Fruit fly (Drosophila melanogaster) whole organism, embryonic: Measurements from ENCODE around the gene term.

ENCODE experiments used
- Ada2b ChIP-seq: fragments of 200-800 bp; sonication (Bioruptor generic); IDR thresholded peaks from 2 replicates; pipeline ENCODE4 v1.3.6; 2022; ENCODE audit warnings: missing biosample characterization, missing genetic modification characterization
- Bgb ChIP-seq: fragments of 200-800 bp; sonication (Bioruptor generic); IDR thresholded peaks from 2 replicates; pipeline ENCODE4 v1.3.6; 2022; ENCODE audit warnings: missing biosample characterization, missing genetic modification characterization; ENCODE audit not compliant: partially characterized antibody
- CG10431 ChIP-seq: fragments of 200-800 bp; sonication (Bioruptor generic); optimal IDR thresholded peaks from 3 replicates; lab custom pipeline; 2018; ENCODE audit warnings: missing biosample characterization, mild to moderate bottlenecking, missing genetic modification characterization
- CG11093 ChIP-seq: fragments of 200-800 bp; sonication (Bioruptor generic); IDR thresholded peaks from 3 replicates; pipeline ENCODE4 v1.3.6; 2022; ENCODE audit warnings: missing biosample characterization, missing genetic modification characterization
- CG11456 ChIP-seq: fragments of 200-800 bp; sonication (Bioruptor generic); IDR thresholded peaks from 3 replicates; pipeline ENCODE4 v1.3.6; 2022; ENCODE audit warnings: missing biosample characterization, missing genetic modification characterization
- CG14860 ChIP-seq: fragments of 200-800 bp; sonication (Bioruptor generic); IDR thresholded peaks from 3 replicates; pipeline ENCODE4 v1.3.6; 2022; ENCODE audit warnings: missing biosample characterization, missing genetic modification characterization; ENCODE audit not compliant: partially characterized antibody
- CG1647 ChIP-seq: fragments of 200-800 bp; sonication (Bioruptor generic); optimal IDR thresholded peaks from 3 replicates; lab custom pipeline; 2016; ENCODE audit warnings: missing biosample characterization, missing genetic modification characterization
- CG18262 ChIP-seq: fragments of 200-800 bp; optimal IDR thresholded peaks from 3 replicates; lab custom pipeline; 2019; ENCODE audit warnings: missing biosample characterization, mild to moderate bottlenecking, missing genetic modification characterization, moderate library complexity
- CG2678 ChIP-seq: fragments of 200-800 bp; sonication (Bioruptor generic); optimal IDR thresholded peaks from 3 replicates; lab custom pipeline; 2019; ENCODE audit warnings: missing biosample characterization, mild to moderate bottlenecking, missing genetic modification characterization, moderate library complexity
- CG31441 ChIP-seq: fragments of 200-800 bp; sonication (Bioruptor generic); IDR thresholded peaks from 2 replicates; pipeline ENCODE4 v1.3.6; 2022; ENCODE audit warnings: missing biosample characterization, missing genetic modification characterization
- CG32532 ChIP-seq: fragments of 200-800 bp; sonication (Bioruptor generic); IDR thresholded peaks from 2 replicates; pipeline ENCODE4 v1.3.6; 2022; ENCODE audit warnings: missing biosample characterization, missing genetic modification characterization
- CG32772 ChIP-seq: fragments of 200-800 bp; sonication (Bioruptor generic); IDR thresholded peaks from 2 replicates; pipeline ENCODE4 v1.3.6; 2022; ENCODE audit warnings: missing biosample characterization, missing genetic modification characterization
- CG3847 ChIP-seq: fragments of 200-800 bp; sonication (Bioruptor generic); IDR thresholded peaks from 2 replicates; pipeline ENCODE4 v1.3.6; 2022; ENCODE audit warnings: missing biosample characterization, missing genetic modification characterization
- CG4328 ChIP-seq: fragments of 200-800 bp; sonication (Bioruptor generic); optimal IDR thresholded peaks from 3 replicates; lab custom pipeline; 2017; ENCODE audit warnings: missing biosample characterization, missing genetic modification reagents, missing genetic modification characterization
- CG4820 ChIP-seq: fragments of 200-800 bp; sonication (Bioruptor generic); optimal IDR thresholded peaks from 3 replicates; lab custom pipeline; 2016; ENCODE audit warnings: missing biosample characterization, missing genetic modification characterization
- CG4854 ChIP-seq: fragments of 200-800 bp; sonication (Bioruptor generic); optimal IDR thresholded peaks from 2 replicates; lab custom pipeline; 2016; ENCODE audit warnings: missing biosample characterization, missing genetic modification characterization, inconsistent platforms
- CG8290 ChIP-seq, 3 experiments: fragments of 200-800 bp; sonication (Bioruptor generic); optimal IDR thresholded peaks; 2 replicates each; lab custom pipeline; 2016 to 2019; ENCODE audit warnings: missing biosample characterization in 3 of 3, missing genetic modification characterization in 3 of 3, mild to moderate bottlenecking in 2 of 3, moderate library complexity in 1 of 3
- CG9797 ChIP-seq: fragments of 200-800 bp; sonication (Bioruptor generic); optimal IDR thresholded peaks from 3 replicates; lab custom pipeline; 2018; ENCODE audit warnings: missing biosample characterization, mild to moderate bottlenecking, missing genetic modification characterization
- D19A ChIP-seq: fragments of 200-800 bp; optimal IDR thresholded peaks from 3 replicates; lab custom pipeline; 2019; ENCODE audit warnings: missing biosample characterization, mild to moderate bottlenecking, missing genetic modification characterization, moderate library complexity
- Dad ChIP-seq: fragments of 200-800 bp; sonication (Bioruptor generic); optimal IDR thresholded peaks from 3 replicates; lab custom pipeline; 2016; ENCODE audit warnings: missing biosample characterization, missing genetic modification characterization
- Doc3 ChIP-seq: fragments of 200-800 bp; sonication (Bioruptor generic); IDR thresholded peaks from 3 replicates; pipeline ENCODE4 v1.3.6; 2022; ENCODE audit warnings: missing biosample characterization, missing genetic modification characterization; ENCODE audit not compliant: partially characterized antibody
- Eip74EF ChIP-seq, 2 experiments: fragments of 200-800 bp in 1 of 2; fragments of >200 bp in 1 of 2; sonication (Bioruptor generic) in 1 of 2; optimal IDR thresholded peaks; 2 replicates each; lab custom pipeline; 2017 to 2019; ENCODE audit warnings: missing biosample characterization in 2 of 2, missing genetic modification characterization in 2 of 2, mild to moderate bottlenecking in 1 of 2, moderate library complexity in 1 of 2
- Gsc ChIP-seq: fragments of 200-800 bp; sonication (Bioruptor generic); IDR thresholded peaks from 2 replicates; pipeline ENCODE4 v1.3.6; 2022; ENCODE audit warnings: missing biosample characterization, missing genetic modification characterization
- H15 ChIP-seq: fragments of 200-800 bp; sonication (Bioruptor generic); IDR thresholded peaks from 3 replicates; pipeline ENCODE4 v1.3.6; 2022; ENCODE audit warnings: missing biosample characterization, missing genetic modification characterization
- HLH4C ChIP-seq: fragments of 200-800 bp; sonication (Bioruptor generic); IDR thresholded peaks from 3 replicates; pipeline ENCODE4 v1.3.6; 2022; ENCODE audit warnings: missing biosample characterization, missing genetic modification characterization; ENCODE audit not compliant: partially characterized antibody
- Lhr ChIP-seq: fragments of 200-800 bp; sonication (Bioruptor generic); optimal IDR thresholded peaks from 3 replicates; lab custom pipeline; 2017; ENCODE audit warnings: mild to moderate bottlenecking, missing biosample characterization, missing genetic modification reagents, missing genetic modification characterization
- Rx ChIP-seq: fragments of 200-800 bp; sonication (Bioruptor generic); IDR thresholded peaks from 2 replicates; pipeline ENCODE4 v1.3.6; 2022; ENCODE audit warnings: missing biosample characterization, missing genetic modification characterization
- Sry-β ChIP-seq: fragments of 200-800 bp; sonication (Bioruptor generic); optimal IDR thresholded peaks from 2 replicates; lab custom pipeline; 2018; ENCODE audit warnings: missing biosample characterization, mild to moderate bottlenecking, missing genetic modification characterization, moderate library complexity
- Sry-δ ChIP-seq: fragments of 200-800 bp; sonication (Bioruptor generic); optimal IDR thresholded peaks from 2 replicates; lab custom pipeline; 2016; ENCODE audit warnings: missing biosample characterization, missing genetic modification characterization
- Trl ChIP-seq, 3 experiments: fragments of >200 bp in 2 of 3; fragments of 200-800 bp in 1 of 3; sonication (Bioruptor generic) in 1 of 3; optimal IDR thresholded peaks; 2 replicates in 1 of 3; 3 replicates in 2 of 3; lab custom pipeline; 2016 to 2017; ENCODE audit warnings: missing biosample characterization in 1 of 3, missing genetic modification characterization in 1 of 3
- YL-1 ChIP-seq: fragments of 200-800 bp; sonication (Bioruptor generic); optimal IDR thresholded peaks from 3 replicates; lab custom pipeline; 2017; ENCODE audit warnings: missing biosample characterization, mild to moderate bottlenecking, missing genetic modification characterization
- ab ChIP-seq: fragments of 200-800 bp; sonication (Bioruptor generic); optimal IDR thresholded peaks from 2 replicates; lab custom pipeline; 2016; ENCODE audit warnings: missing biosample characterization, missing genetic modification characterization
- al ChIP-seq: fragments of 200-800 bp; sonication (Bioruptor generic); IDR thresholded peaks from 2 replicates; pipeline ENCODE4 v1.3.6; 2022; ENCODE audit warnings: missing biosample characterization, missing genetic modification characterization
- bcd ChIP-seq: fragments of 200-800 bp; sonication (Bioruptor generic); optimal IDR thresholded peaks from 2 replicates; lab custom pipeline; 2017; ENCODE audit warnings: missing biosample characterization, mild to moderate bottlenecking, missing genetic modification characterization
- cas ChIP-seq: fragments of 200-800 bp; sonication (Bioruptor generic); IDR thresholded peaks from 2 replicates; pipeline ENCODE4 v1.3.6; 2022; ENCODE audit warnings: missing biosample characterization, missing genetic modification characterization
- corto ChIP-seq: fragments of 200-800 bp; sonication (Bioruptor generic); optimal IDR thresholded peaks from 2 replicates; lab custom pipeline; 2016; ENCODE audit warnings: missing biosample characterization, mild to moderate bottlenecking, missing genetic modification characterization, moderate library complexity
- crc ChIP-seq: fragments of 200-800 bp; sonication (Bioruptor generic); optimal IDR thresholded peaks from 2 replicates; lab custom pipeline; 2016; ENCODE audit warnings: missing biosample characterization, missing genetic modification characterization
- dysf ChIP-seq: fragments of 200-800 bp; sonication (Bioruptor generic); IDR thresholded peaks from 3 replicates; pipeline ENCODE4 v1.3.6; 2022; ENCODE audit warnings: missing biosample characterization, missing genetic modification characterization
- ewg ChIP-seq: fragments of 200-800 bp; sonication (Bioruptor generic); optimal IDR thresholded peaks from 3 replicates; lab custom pipeline; 2017; ENCODE audit warnings: mild to moderate bottlenecking, missing biosample characterization, missing genetic modification reagents, missing genetic modification characterization
- knrl ChIP-seq: fragments of 200-800 bp; sonication (Bioruptor generic); IDR thresholded peaks from 3 replicates; pipeline ENCODE4 v1.3.6; 2022; ENCODE audit warnings: missing biosample characterization, missing genetic modification characterization; ENCODE audit not compliant: partially characterized antibody
- mam ChIP-seq: fragments of 200-800 bp; sonication (Bioruptor generic); optimal IDR thresholded peaks from 3 replicates; lab custom pipeline; 2016; ENCODE audit warnings: missing biosample characterization, missing genetic modification characterization
- pfk ChIP-seq: fragments of 200-800 bp; sonication (Bioruptor generic); optimal IDR thresholded peaks from 2 replicates; lab custom pipeline; 2018; ENCODE audit warnings: missing biosample characterization, mild to moderate bottlenecking, missing genetic modification characterization, moderate library complexity
- phol ChIP-seq: fragments of 200-800 bp; sonication (Bioruptor generic); optimal IDR thresholded peaks from 3 replicates; lab custom pipeline; 2018; ENCODE audit warnings: missing biosample characterization, mild to moderate bottlenecking, missing genetic modification characterization, moderate library complexity
- psq ChIP-seq: fragments of 200-800 bp; sonication (Bioruptor generic); optimal IDR thresholded peaks from 2 replicates; lab custom pipeline; 2017; ENCODE audit warnings: missing biosample characterization, missing genetic modification characterization
- ro ChIP-seq: fragments of 200-800 bp; sonication (Bioruptor generic); IDR thresholded peaks from 2 replicates; pipeline ENCODE4 v1.3.6; 2022; ENCODE audit warnings: missing biosample characterization, missing genetic modification characterization
- row ChIP-seq: fragments of 200-800 bp; sonication (Bioruptor generic); IDR thresholded peaks from 3 replicates; pipeline ENCODE4 v1.3.6; 2022; ENCODE audit warnings: missing biosample characterization, missing genetic modification characterization
- salm ChIP-seq: fragments of 200-800 bp; sonication (Bioruptor generic); optimal IDR thresholded peaks from 2 replicates; lab custom pipeline; 2018; ENCODE audit warnings: missing biosample characterization, mild to moderate bottlenecking, missing genetic modification characterization
- toy ChIP-seq: fragments of 200-800 bp; sonication (Bioruptor generic); IDR thresholded peaks from 2 replicates; pipeline ENCODE4 v1.3.6; 2022; ENCODE audit warnings: missing biosample characterization, missing genetic modification characterization
- tup ChIP-seq: fragments of 200-800 bp; sonication (Bioruptor generic); optimal IDR thresholded peaks from 2 replicates; lab custom pipeline; 2016; ENCODE audit warnings: missing biosample characterization, mild to moderate bottlenecking, missing genetic modification characterization, moderate library complexity
- tx ChIP-seq: fragments of 200-800 bp; sonication (Bioruptor generic); optimal IDR thresholded peaks from 2 replicates; lab custom pipeline; 2016; ENCODE audit warnings: missing biosample characterization, missing genetic modification characterization
- vnd ChIP-seq: fragments of 200-800 bp; sonication (Bioruptor generic); IDR thresholded peaks from 3 replicates; pipeline ENCODE4 v1.3.6; 2022; ENCODE audit warnings: missing biosample characterization, missing genetic modification characterization; ENCODE audit not compliant: partially characterized antibody

term gene

DNA sequence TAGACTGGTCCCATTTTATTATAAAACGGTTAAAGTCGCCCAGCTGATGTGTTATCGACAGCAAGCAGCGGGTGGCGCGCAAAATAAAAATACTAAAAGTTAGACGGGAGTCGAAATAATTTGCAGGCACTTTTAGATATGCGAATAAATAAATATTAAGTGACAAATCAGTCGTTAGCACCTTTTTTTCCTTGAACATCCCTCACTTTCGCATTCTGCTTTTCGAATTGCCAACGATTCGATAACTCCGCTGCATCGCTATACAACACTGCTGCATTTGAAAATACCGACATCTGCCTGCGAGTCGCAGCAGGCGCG, 28.8 kb upstream of the term start, which contains the start of gene bora (continued):
- TF ChIP-seq al (GFP tag; lab: Robert Waterston, UW): no peak
- no peak for TF ChIP-seq Lhr (GFP tag; lab: Kevin White, UChicago)
- no peak for TF ChIP-seq YL-1 (GFP tag; lab: Kevin White, UChicago)
- peak; percentile 72 for TF ChIP-seq CG9797 (GFP tag; lab: Kevin White, UChicago)
- TF ChIP-seq dysf (GFP tag; lab: Robert Waterston, UW): no peak
- TF ChIP-seq CG31441: no peak
- TF ChIP-seq tup (GFP tag; lab: Kevin White, UChicago): no peak
- no peak for TF ChIP-seq D19A
- TF ChIP-seq knrl: 0 out of 3 replicates have a peak, but pooled peaks have one; percentile 29
- TF ChIP-seq Ada2b (GFP tag; lab: Robert Waterston, UW): no peak
- TF ChIP-seq CG4854 (GFP tag; lab: Kevin White, UChicago): no peak
- TF ChIP-seq toy: no peak
- no peak for TF ChIP-seq CG2678 (tag; lab: Kevin White, UChicago)
- TF ChIP-seq CG8290 (GFP tag; optimal IDR thresholded peaks at IDR 0.05; lab: Kevin White, UChicago): no peak
- peak in 1 of 2 experiments; percentile 5 for TF ChIP-seq CG8290 (tag; optimal IDR thresholded peaks at IDR 0.05; lab: Kevin White, UChicago)
- no peak for TF ChIP-seq ro (GFP tag; lab: Robert Waterston, UW)
- no peak for TF ChIP-seq CG32532 (GFP tag; lab: Robert Waterston, UW)
- TF ChIP-seq CG14860 (GFP tag; lab: Robert Waterston, UW): 0 out of 3 replicates have a peak, but pooled peaks have one; percentile 24
- TF ChIP-seq ewg (GFP tag; lab: Kevin White, UChicago): no peak
- no peak for TF ChIP-seq row
- TF ChIP-seq H15 (GFP tag; lab: Robert Waterston, UW): no peak
- TF ChIP-seq Rx (GFP tag; lab: Robert Waterston, UW): 0 out of 2 replicates have a peak, but pooled peaks have one; percentile 9
- TF ChIP-seq cas (GFP tag; lab: Robert Waterston, UW): no peak
- TF ChIP-seq Gsc (GFP tag; lab: Robert Waterston, UW): no peak
- peak; percentile 44 for TF ChIP-seq Sry-δ
- no peak for TF ChIP-seq Eip74EF (GFP tag; optimal IDR thresholded peaks at IDR 0.05; lab: Kevin White, UChicago)
- TF ChIP-seq corto: no peak
- TF ChIP-seq crc: no peak
- no peak for TF ChIP-seq psq (GFP tag; lab: Kevin White, UChicago)
- no peak for TF ChIP-seq Dad (GFP tag; lab: Kevin White, UChicago)
- no peak for TF ChIP-seq CG3847 (GFP tag; lab: Robert Waterston, UW)
- TF ChIP-seq salm (tag; lab: Kevin White, UChicago): no peak
- TF ChIP-seq pfk (GFP tag; lab: Kevin White, UChicago): no peak
- TF ChIP-seq Trl (optimal IDR thresholded peaks at IDR 0.05; lab: Kevin White, UChicago): no peak
- TF ChIP-seq Trl (GFP tag; optimal IDR thresholded peaks at IDR 0.05; lab: Kevin White, UChicago): no peak
- TF ChIP-seq CG11456 (GFP tag; lab: Robert Waterston, UW): no peak
- no peak for TF ChIP-seq CG18262 (tag; lab: Kevin White, UChicago)
- no peak for TF ChIP-seq Doc3
- peak; percentile 1 for TF ChIP-seq mam (GFP tag; lab: Kevin White, UChicago)
- no peak for TF ChIP-seq Bgb (GFP tag; lab: Robert Waterston, UW)
- TF ChIP-seq tx (GFP tag; lab: Kevin White, UChicago): no peak
- no peak for TF ChIP-seq vnd (GFP tag; lab: Robert Waterston, UW)
- no peak for TF ChIP-seq Sry-β (GFP tag; lab: Kevin White, UChicago)
- TF ChIP-seq CG32772 (GFP tag; lab: Robert Waterston, UW): no peak
- no peak for TF ChIP-seq CG1647 (GFP tag; lab: Kevin White, UChicago)
- TF ChIP-seq bcd (GFP tag; lab: Kevin White, UChicago): no peak
- TF ChIP-seq CG4328 (GFP tag; lab: Kevin White, UChicago): no peak
- no peak for TF ChIP-seq CG10431 (GFP tag; lab: Kevin White, UChicago)
- no peak for TF ChIP-seq ab
- TF ChIP-seq CG4820 (GFP tag; lab: Kevin White, UChicago): no peak
- no peak for TF ChIP-seq CG11093 (GFP tag; lab: Robert Waterston, UW)
- TF ChIP-seq HLH4C (GFP tag; lab: Robert Waterston, UW): peak; percentile 43; the same call in 1 of the 3 replicates
- TF ChIP-seq phol (tag; lab: Kevin White, UChicago): peak; percentile 38
